Fruit fly (Drosophila melanogaster) S2 (cell line): ENCODE measurements around the gene CG44139.

Experiments used
- CG8478 ChIP-seq: fragments of >200 bp; optimal IDR thresholded peaks from 2 replicates; lab custom pipeline; 2018
- CTCF ChIP-seq, 2 experiments: fragments of >200 bp; optimal IDR thresholded peaks; 2 replicates each; lab custom pipeline; 2018

DNA sequence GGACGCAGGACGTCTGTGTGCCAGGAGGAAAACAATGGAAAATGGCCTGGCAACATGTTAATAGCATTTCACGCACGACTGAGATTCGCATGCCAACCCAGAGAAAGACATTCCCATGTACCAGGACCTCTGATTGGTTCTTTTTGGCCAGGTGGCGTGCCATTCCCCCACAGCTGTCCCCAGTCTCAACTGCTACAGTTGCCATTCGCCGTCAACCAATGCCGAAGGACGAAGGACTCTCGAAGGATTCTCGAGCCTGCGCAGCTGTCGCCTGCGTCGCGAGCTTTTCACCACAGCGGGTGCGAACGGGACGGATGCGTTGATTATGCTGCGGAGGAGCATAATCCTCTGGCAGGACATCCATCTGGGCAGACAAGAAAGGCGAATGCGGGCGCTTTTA, 24.7 kb upstream of the CG44139 start, which contains the start of gene VGlut:
- TF ChIP-seq CG8478 (lab: Kevin White, UChicago) = no peak
- no peak for TF ChIP-seq CTCF (optimal IDR thresholded peaks at IDR 0.05; lab: Kevin White, UChicago)
